Fruit fly (Drosophila melanogaster) whole organism, wandering third instar larva: Measurements from ENCODE around the gene CG5466.

ENCODE experiments used
- HLH106 ChIP-seq: fragments of 200-800 bp; optimal IDR thresholded peaks from 3 replicates; lab custom pipeline; 2019; ENCODE audit warnings: missing biosample characterization, mild to moderate bottlenecking, missing genetic modification characterization, moderate library complexity
- Rel ChIP-seq, 2 experiments: fragments of 200-800 bp; sonication (Bioruptor generic) in 1 of 2; optimal IDR thresholded peaks; 2 replicates in 1 of 2; 3 replicates in 1 of 2; lab custom pipeline; 2016 to 2019; ENCODE audit warnings: mild to moderate bottlenecking in 2 of 2, missing biosample characterization in 2 of 2, missing genetic modification characterization in 2 of 2, moderate library complexity in 1 of 2
- dsf ChIP-seq: sonication (Bioruptor generic); optimal IDR thresholded peaks from 2 replicates; lab custom pipeline; 2016; ENCODE audit warnings: missing biosample characterization, missing genetic modification characterization, borderline replicate concordance
- pan ChIP-seq: fragments of >200 bp; optimal IDR thresholded peaks from 2 replicates; lab custom pipeline; 2017
- psq ChIP-seq: fragments of 200-800 bp; sonication (Bioruptor generic); optimal IDR thresholded peaks from 3 replicates; lab custom pipeline; 2017; ENCODE audit warnings: missing biosample characterization, mild to moderate bottlenecking, missing genetic modification characterization, moderate library complexity
- sv ChIP-seq: fragments of 200-800 bp; sonication (Bioruptor generic); optimal IDR thresholded peaks from 3 replicates; lab custom pipeline; 2016; ENCODE audit warnings: missing biosample characterization, missing genetic modification characterization

DNA sequence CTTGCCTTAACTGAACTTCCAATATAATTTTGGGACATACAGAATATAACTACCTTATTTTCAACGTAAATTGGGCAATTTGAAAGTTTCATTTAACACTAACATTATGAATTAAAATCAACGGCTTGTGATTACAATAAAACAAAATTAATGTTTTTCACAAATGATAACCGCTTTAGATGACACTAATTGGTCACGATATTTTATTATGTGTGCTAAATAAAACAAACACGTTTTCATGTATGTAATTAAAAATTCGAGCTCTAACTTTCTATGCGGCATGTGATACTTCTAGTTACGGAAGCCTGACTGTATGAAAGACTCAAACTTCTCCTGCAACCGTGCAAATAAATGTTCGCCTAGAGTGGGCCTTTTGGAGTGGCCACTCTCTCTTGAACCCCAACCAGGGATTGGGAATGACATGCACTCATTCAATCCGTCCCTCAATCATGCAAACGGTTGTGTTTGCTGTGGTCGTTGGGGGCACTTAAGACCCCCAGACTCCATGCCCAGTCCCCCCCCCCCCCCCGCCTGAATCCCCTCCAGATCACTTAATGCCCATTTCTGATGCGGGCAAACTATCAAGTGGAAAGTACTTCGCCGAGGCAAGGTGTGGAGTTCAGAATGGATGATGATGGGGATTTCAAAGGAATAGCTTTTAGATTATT lies 22.4 kb upstream of the CG5466 start:
- TF ChIP-seq pan (lab: Kevin White, UChicago) (no peak), psq (no peak), Rel (GFP tag; optimal IDR thresholded peaks at IDR 0.05; lab: Kevin White, UChicago) (no peak), Rel (tag; optimal IDR thresholded peaks at IDR 0.05; lab: Kevin White, UChicago) (no peak), sv (GFP tag; lab: Kevin White, UChicago) (no peak), HLH106 (no peak), dsf (GFP tag; lab: Kevin White, UChicago) (no peak)
